Fruit fly (Drosophila melanogaster) whole organism, pupa: Measurements from ENCODE around the gene CG15563.

Experiments used
- CG10348 ChIP-seq: fragments of 200-800 bp; sonication (Bioruptor generic); IDR thresholded peaks from 2 replicates; pipeline ENCODE4 v1.3.6; 2022; ENCODE audit warnings: missing biosample characterization, missing genetic modification characterization
- CG12605 ChIP-seq: fragments of 200-800 bp; sonication (Bioruptor generic); IDR thresholded peaks from 2 replicates; pipeline ENCODE4 v1.3.6; 2022; ENCODE audit warnings: missing biosample characterization, missing genetic modification characterization
- CG13204 ChIP-seq: fragments of 200-800 bp; sonication (Bioruptor generic); optimal IDR thresholded peaks from 2 replicates; lab custom pipeline; 2018; ENCODE audit warnings: missing biosample characterization, mild to moderate bottlenecking, missing genetic modification characterization, moderate library complexity
- CG14655 ChIP-seq: fragments of 200-800 bp; sonication (Bioruptor generic); optimal IDR thresholded peaks from 3 replicates; lab custom pipeline; 2017; ENCODE audit warnings: mild to moderate bottlenecking, missing biosample characterization, missing genetic modification reagents, missing genetic modification characterization
- CG15710 ChIP-seq: fragments of 200-800 bp; sonication (Bioruptor generic); optimal IDR thresholded peaks from 2 replicates; lab custom pipeline; 2018; ENCODE audit warnings: missing biosample characterization, mild to moderate bottlenecking, missing genetic modification characterization, moderate library complexity
- CG17806 ChIP-seq: fragments of 200-800 bp; sonication (Bioruptor generic); optimal IDR thresholded peaks from 2 replicates; lab custom pipeline; 2018; ENCODE audit warnings: missing biosample characterization, mild to moderate bottlenecking, missing genetic modification characterization, moderate library complexity
- CG32121 ChIP-seq: fragments of 200-800 bp; sonication (Bioruptor generic); IDR thresholded peaks from 2 replicates; pipeline ENCODE4 v1.3.6; 2022; ENCODE audit warnings: missing biosample characterization, missing genetic modification characterization
- CG34367 ChIP-seq: fragments of 200-800 bp; sonication (Bioruptor generic); optimal IDR thresholded peaks from 2 replicates; lab custom pipeline; 2018; ENCODE audit warnings: missing biosample characterization, mild to moderate bottlenecking, missing genetic modification characterization
- CG4496 ChIP-seq: fragments of 200-800 bp; sonication (Bioruptor generic); IDR thresholded peaks from 3 replicates; pipeline ENCODE4 v1.3.6; 2022; ENCODE audit warnings: missing biosample characterization, missing genetic modification characterization
- CG8159 ChIP-seq: fragments of 200-800 bp; sonication (Bioruptor generic); optimal IDR thresholded peaks from 3 replicates; lab custom pipeline; 2018; ENCODE audit warnings: missing biosample characterization, mild to moderate bottlenecking, missing genetic modification characterization, moderate library complexity
- CG8301 ChIP-seq: fragments of 200-800 bp; sonication (Bioruptor generic); optimal IDR thresholded peaks from 2 replicates; lab custom pipeline; 2018; ENCODE audit warnings: missing biosample characterization, mild to moderate bottlenecking, missing genetic modification characterization
- CG9948 ChIP-seq: fragments of 200-800 bp; sonication (Bioruptor generic); optimal IDR thresholded peaks from 2 replicates; lab custom pipeline; 2018; ENCODE audit warnings: missing biosample characterization, mild to moderate bottlenecking, missing genetic modification characterization, moderate library complexity
- D1 ChIP-seq: fragments of 200-800 bp; sonication (Bioruptor generic); optimal IDR thresholded peaks from 2 replicates; lab custom pipeline; 2018; ENCODE audit warnings: missing biosample characterization, mild to moderate bottlenecking, missing genetic modification characterization, moderate library complexity
- EcR ChIP-seq: fragments of 200-800 bp; sonication (Bioruptor generic); optimal IDR thresholded peaks from 3 replicates; lab custom pipeline; 2019; ENCODE audit warnings: missing biosample characterization, missing genetic modification characterization, mild to moderate bottlenecking, moderate library complexity, missing genetic modification reagents
- Ets98B ChIP-seq: fragments of 200-800 bp; sonication (Bioruptor generic); IDR thresholded peaks from 2 replicates; pipeline ENCODE4 v1.3.6; 2022; ENCODE audit warnings: missing biosample characterization, missing genetic modification characterization
- Pif1A ChIP-seq: fragments of 200-800 bp; sonication (Bioruptor generic); optimal IDR thresholded peaks from 3 replicates; lab custom pipeline; 2016; ENCODE audit warnings: missing biosample characterization, missing genetic modification characterization
- Pif1B ChIP-seq: fragments of 200-800 bp; sonication (Bioruptor generic); optimal IDR thresholded peaks from 3 replicates; lab custom pipeline; 2016; ENCODE audit warnings: missing biosample characterization, missing genetic modification characterization
- Snoo ChIP-seq: fragments of 200-800 bp; sonication (Bioruptor generic); optimal IDR thresholded peaks from 3 replicates; lab custom pipeline; 2017; ENCODE audit warnings: missing biosample characterization, mild to moderate bottlenecking, missing genetic modification characterization, inconsistent platforms
- fd96Ca ChIP-seq: fragments of 200-800 bp; sonication (Bioruptor generic); IDR thresholded peaks from 3 replicates; pipeline ENCODE4 v1.3.6; 2022; ENCODE audit warnings: missing biosample characterization, missing genetic modification characterization
- gl ChIP-seq: fragments of 200-800 bp; sonication (Bioruptor generic); optimal IDR thresholded peaks from 2 replicates; lab custom pipeline; 2018; ENCODE audit warnings: missing biosample characterization, mild to moderate bottlenecking, missing genetic modification characterization
- rn ChIP-seq: fragments of 200-800 bp; sonication (Bioruptor generic); IDR thresholded peaks from 2 replicates; pipeline ENCODE4 v1.3.6; 2022; ENCODE audit warnings: missing biosample characterization, missing genetic modification characterization

Gene CG15563

dm6 chr3R:31195695-31196113 is 36.4 kb downstream of the CG15563 start, which contains the start of gene mesh:
Gene mesh (minus strand): TSS chr3R:31195762.
- TF ChIP-seq CG10348, result no peak
- no peak for TF ChIP-seq CG34367 (tag; lab: Kevin White, UChicago)
- TF ChIP-seq Pif1A, result no peak
- TF ChIP-seq EcR (GFP tag; lab: Kevin White, UChicago), result no peak
- no peak for TF ChIP-seq rn (GFP tag; lab: Robert Waterston, UW)
- no peak for TF ChIP-seq CG14655 (GFP tag; lab: Kevin White, UChicago)
- no peak for TF ChIP-seq CG12605 (GFP tag; lab: Robert Waterston, UW)
- TF ChIP-seq CG17806, result no peak
- TF ChIP-seq Ets98B, result no peak
- no peak for TF ChIP-seq CG32121 (GFP tag; lab: Robert Waterston, UW)
- TF ChIP-seq CG9948 (tag; lab: Kevin White, UChicago), result no peak
- TF ChIP-seq gl (tag; lab: Kevin White, UChicago), result no peak
- no peak for TF ChIP-seq CG8301 (tag; lab: Kevin White, UChicago)
- TF ChIP-seq CG13204, result no peak
- TF ChIP-seq CG4496 (GFP tag; lab: Robert Waterston, UW), result no peak
- TF ChIP-seq CG15710 (tag; lab: Kevin White, UChicago), result no peak
- no peak for TF ChIP-seq Pif1B (GFP tag; lab: Kevin White, UChicago)
- TF ChIP-seq D1 (tag; lab: Kevin White, UChicago), result no peak
- TF ChIP-seq fd96Ca (GFP tag; lab: Robert Waterston, UW), result no peak
- TF ChIP-seq Snoo (tag; lab: Kevin White, UChicago), result no peak
- TF ChIP-seq, all 21 proteins: peak for 0

dm6 chr3R:31194627-31195026 is 37.5 kb downstream of the CG15563 start:
- TF ChIP-seq gl (tag; lab: Kevin White, UChicago), result no peak
- no peak for TF ChIP-seq CG9948 (tag; lab: Kevin White, UChicago)
- TF ChIP-seq CG32121 (GFP tag; lab: Robert Waterston, UW), result no peak
- TF ChIP-seq CG8159 (tag; lab: Kevin White, UChicago), result no peak
- TF ChIP-seq CG4496 (GFP tag; lab: Robert Waterston, UW), result no peak
- TF ChIP-seq D1 (tag; lab: Kevin White, UChicago), result no peak
- no peak for TF ChIP-seq Ets98B
- no peak for TF ChIP-seq Pif1A
- no peak for TF ChIP-seq CG15710 (tag; lab: Kevin White, UChicago)
- TF ChIP-seq, all 21 proteins: peak for 0

dm6 chr3R:31193062-31193461 is 39.1 kb downstream of the CG15563 start, which contains the start of gene bnk:
Gene bnk (plus strand): TSS chr3R:31193362.
- TF ChIP-seq CG9948 (tag; lab: Kevin White, UChicago) (no peak), CG12605 (GFP tag; lab: Robert Waterston, UW) (no peak), Snoo (tag; lab: Kevin White, UChicago) (no peak), CG34367 (tag; lab: Kevin White, UChicago) (no peak), D1 (tag; lab: Kevin White, UChicago) (no peak), Pif1A (no peak), CG10348 (no peak), Pif1B (GFP tag; lab: Kevin White, UChicago) (no peak), CG14655 (GFP tag; lab: Kevin White, UChicago) (no peak), CG8301 (tag; lab: Kevin White, UChicago) (no peak), CG15710 (tag; lab: Kevin White, UChicago) (no peak), CG8159 (tag; lab: Kevin White, UChicago) (no peak)
- TF ChIP-seq, all 21 proteins: peak for 0

dm6 chr3R:31181816-31182215 is 50.3 kb downstream of the CG15563 start:
- TF ChIP-seq CG12605 (GFP tag; lab: Robert Waterston, UW) (no peak), EcR (GFP tag; lab: Kevin White, UChicago) (no peak), CG34367 (tag; lab: Kevin White, UChicago) (no peak), CG14655 (GFP tag; lab: Kevin White, UChicago) (no peak), D1 (tag; lab: Kevin White, UChicago) (no peak), gl (tag; lab: Kevin White, UChicago) (no peak), Snoo (tag; lab: Kevin White, UChicago) (no peak), Pif1A (no peak), CG8159 (tag; lab: Kevin White, UChicago) (no peak), Ets98B (no peak), rn (GFP tag; lab: Robert Waterston, UW) (no peak), CG13204 (no peak), CG17806 (no peak), fd96Ca (GFP tag; lab: Robert Waterston, UW) (no peak), CG10348 (no peak), CG32121 (GFP tag; lab: Robert Waterston, UW) (no peak)
- TF ChIP-seq, all 21 proteins: peak for 0
